Worm (Caenorhabditis elegans) whole organism, midembryonic: ENCODE measurements around the gene nhr-143.

Experiments used
- T22C8.4 ChIP-seq: fragments of 200-800 bp; sonication (Bioruptor generic); IDR thresholded peaks from 2 replicates; pipeline ENCODE4 v1.3.6; 2022; ENCODE audit warnings: missing genetic modification characterization, missing compliant biosample characterization
- cog-1 ChIP-seq: sonication (generic microtip); optimal IDR thresholded peaks from 2 replicates; lab custom pipeline; 2016; ENCODE audit warnings: missing genetic modification characterization, missing compliant biosample characterization
- flt-1 ChIP-seq: fragments of 200-800 bp; sonication (Bioruptor generic); IDR thresholded peaks from 2 replicates; pipeline ENCODE4 v1.3.6; 2022; ENCODE audit warnings: missing genetic modification characterization, missing compliant biosample characterization
- klf-2 ChIP-seq: fragments of 200-800 bp; sonication (Bioruptor generic); conservative IDR thresholded peaks from 2 replicates; pipeline ENCODE4 v1.3.6; 2022; ENCODE audit warnings: missing genetic modification reagents, missing genetic modification characterization, missing compliant biosample characterization
- med-1 ChIP-seq: sonication (generic microtip); optimal IDR thresholded peaks from 2 replicates; lab custom pipeline; 2017; ENCODE audit warnings: missing genetic modification characterization, mild to moderate bottlenecking, missing compliant biosample characterization, antibody characterized with exemption, missing genetic modification reagents; ENCODE audit not compliant: insufficient read depth
- ref-1 ChIP-seq: fragments of 200-800 bp; sonication (Bioruptor generic); conservative IDR thresholded peaks from 2 replicates; pipeline ENCODE4 v1.3.6; 2022; ENCODE audit warnings: missing genetic modification reagents, missing genetic modification characterization, missing compliant biosample characterization
- tab-1 ChIP-seq: fragments of 200-800 bp; sonication (Bioruptor generic); IDR thresholded peaks from 2 replicates; pipeline ENCODE4 v1.3.6; 2022; ENCODE audit warnings: missing genetic modification characterization, missing compliant biosample characterization
- ztf-23 ChIP-seq: fragments of 200-800 bp; sonication (Bioruptor generic); IDR thresholded peaks from 2 replicates; pipeline ENCODE4 v1.3.6; 2022; ENCODE audit warnings: missing genetic modification reagents, missing genetic modification characterization, missing compliant biosample characterization
- ztf-29 ChIP-seq: fragments of 200-800 bp; sonication (Bioruptor generic); IDR thresholded peaks from 2 replicates; pipeline ENCODE4 v1.3.6; 2022; ENCODE audit warnings: missing genetic modification reagents, missing genetic modification characterization, missing compliant biosample characterization

nhr-143 gene

DNA sequence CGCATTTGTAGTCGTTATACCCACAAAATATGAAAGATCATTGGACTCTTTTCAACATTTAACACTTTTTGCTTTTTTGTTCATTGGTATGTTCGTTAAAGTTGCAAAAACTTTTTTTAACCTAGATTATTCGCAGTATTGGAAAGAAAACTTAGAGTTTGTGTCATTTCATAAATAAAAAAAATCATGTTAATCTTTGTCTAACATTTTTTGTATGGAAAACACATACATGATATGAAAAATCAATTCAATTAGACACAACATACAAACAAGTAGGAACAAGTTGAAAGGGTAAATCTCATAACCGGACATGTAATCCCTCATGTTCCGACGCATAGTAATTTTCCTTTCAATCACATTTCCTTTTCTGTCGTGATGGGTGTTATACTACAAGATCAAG is 26.4 kb upstream of the nhr-143 start, which contains the start of gene F59E11.2:
TSS of gene F59E11.2 (plus strand) at position 301 of the 400 bp plus-strand sequence.
- TF ChIP-seq ztf-23 (GFP tag; lab: Robert Waterston, UW) (no peak), flt-1 (GFP tag; lab: Robert Waterston, UW) (no peak), med-1 (GFP tag; lab: Kevin White, UChicago) (no peak), cog-1 (tag; lab: Kevin White, UChicago) (no peak), ref-1 (GFP tag; lab: Robert Waterston, UW) (no peak), ztf-29 (GFP tag; lab: Robert Waterston, UW) (no peak), T22C8.4 (GFP tag; lab: Robert Waterston, UW) (no peak), tab-1 (GFP tag; lab: Robert Waterston, UW) (no peak), klf-2 (no peak)

- TF ChIP-seq ztf-29 (GFP tag; lab: Robert Waterston, UW) (no peak), klf-2 (no peak), T22C8.4 (GFP tag; lab: Robert Waterston, UW) (no peak), flt-1 (GFP tag; lab: Robert Waterston, UW) (no peak), cog-1 (tag; lab: Kevin White, UChicago) (no peak), med-1 (GFP tag; lab: Kevin White, UChicago) (no peak), tab-1 (GFP tag; lab: Robert Waterston, UW) (no peak), ztf-23 (GFP tag; lab: Robert Waterston, UW) (no peak), ref-1 (GFP tag; lab: Robert Waterston, UW) (no peak)
These were observed 20.1 kb upstream of the nhr-143 start, which contains the start of gene F59E11.5 for ce11 chrV:8994801-8995200. TSS of gene F59E11.5 (plus strand) at chrV:8995101.

DNA sequence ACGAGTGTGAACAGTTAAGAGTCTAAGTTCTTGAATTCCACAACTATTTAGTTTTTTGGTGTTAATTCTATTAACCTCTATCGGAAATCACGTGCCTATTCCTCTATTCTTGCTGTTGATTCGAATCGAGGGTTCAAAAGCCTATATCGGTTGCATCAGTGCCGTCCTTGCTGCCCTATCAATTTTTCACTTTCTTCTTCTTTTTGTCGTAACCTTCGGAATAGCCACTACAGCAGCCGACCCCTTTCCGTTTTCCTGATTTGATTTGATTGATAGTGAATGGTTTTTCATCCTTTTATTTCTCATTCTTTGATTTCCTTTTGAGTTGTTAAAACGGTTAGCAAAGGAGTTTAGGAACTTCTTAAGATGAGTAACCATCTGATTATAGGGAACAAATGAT is 19.5 kb upstream of the nhr-143 start:
- TF ChIP-seq T22C8.4 (GFP tag; lab: Robert Waterston, UW): no peak
- TF ChIP-seq klf-2: no peak
- no peak for TF ChIP-seq tab-1 (GFP tag; lab: Robert Waterston, UW)
- TF ChIP-seq cog-1 (tag; lab: Kevin White, UChicago): no peak

ce11 chrV:8991679-8992078 is 16.9 kb upstream of the nhr-143 start, which contains the start of gene F59E11.6:
TSS of gene F59E11.6 (plus strand) at chrV:8991789.
- TF ChIP-seq med-1 (GFP tag; lab: Kevin White, UChicago) (no peak), tab-1 (GFP tag; lab: Robert Waterston, UW) (no peak), T22C8.4 (GFP tag; lab: Robert Waterston, UW) (no peak), flt-1 (GFP tag; lab: Robert Waterston, UW) (no peak), klf-2 (no peak), ztf-29 (GFP tag; lab: Robert Waterston, UW) (no peak), cog-1 (tag; lab: Kevin White, UChicago) (no peak), ztf-23 (GFP tag; lab: Robert Waterston, UW) (no peak), ref-1 (GFP tag; lab: Robert Waterston, UW) (no peak)

DNA sequence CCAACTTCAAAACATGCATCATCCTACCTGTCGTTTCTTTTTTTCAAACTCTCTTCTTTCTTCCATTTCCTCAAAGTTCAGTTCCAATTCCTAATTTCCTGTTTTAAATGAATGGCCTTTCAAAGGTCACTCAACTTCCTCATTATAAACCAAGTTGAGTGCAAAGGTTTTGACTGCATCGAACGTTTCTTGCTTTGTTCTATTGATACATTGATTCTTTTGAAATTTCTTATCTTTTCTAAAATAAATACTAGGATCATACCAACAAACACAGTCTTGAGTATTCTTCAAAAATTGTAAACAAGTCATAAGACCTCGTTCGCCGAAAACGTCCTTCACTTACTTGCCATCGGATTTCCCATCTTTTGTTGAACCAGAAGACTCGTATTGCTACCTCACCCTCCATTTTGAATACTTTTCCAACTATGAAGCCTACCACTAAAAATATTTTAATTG is 15.5 kb upstream of the nhr-143 start, which contains the start of gene F59E11.7:
TSS of gene F59E11.7 (plus strand) at position 51 of the 456 bp plus-strand sequence.
- TF ChIP-seq med-1 (GFP tag; lab: Kevin White, UChicago) (no peak), ref-1 (GFP tag; lab: Robert Waterston, UW) (no peak), tab-1 (GFP tag; lab: Robert Waterston, UW) (no peak), T22C8.4 (GFP tag; lab: Robert Waterston, UW) (no peak), klf-2 (no peak), ztf-29 (GFP tag; lab: Robert Waterston, UW) (no peak), flt-1 (GFP tag; lab: Robert Waterston, UW) (no peak), cog-1 (tag; lab: Kevin White, UChicago) (no peak), ztf-23 (GFP tag; lab: Robert Waterston, UW) (no peak)

DNA sequence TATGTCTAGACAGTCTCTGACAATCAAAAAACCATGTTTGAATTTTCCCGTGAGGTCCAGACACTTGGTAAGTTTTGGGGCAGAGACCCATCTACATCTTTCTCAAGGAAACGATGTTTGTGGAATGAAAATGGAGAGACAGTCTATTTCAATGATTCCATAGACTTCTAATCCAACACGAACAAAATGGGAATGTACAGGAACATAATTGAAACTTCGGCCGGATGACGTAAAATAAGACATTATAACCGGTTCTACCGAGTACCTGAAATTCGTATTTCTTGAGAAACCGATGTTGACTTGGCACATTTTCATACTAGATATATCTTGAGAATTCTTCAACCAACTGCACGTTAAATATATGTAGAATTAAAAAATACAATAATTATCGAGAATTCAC is 13.4 kb upstream of the nhr-143 start, which contains the start of gene str-87:
TSS of gene str-87 (minus strand) at position 101 of the 400 bp plus-strand sequence.
- TF ChIP-seq flt-1 (GFP tag; lab: Robert Waterston, UW): no peak
- no peak for TF ChIP-seq T22C8.4 (GFP tag; lab: Robert Waterston, UW)
- no peak for TF ChIP-seq tab-1 (GFP tag; lab: Robert Waterston, UW)
- no peak for TF ChIP-seq cog-1 (tag; lab: Kevin White, UChicago)
- TF ChIP-seq klf-2: no peak
- no peak for TF ChIP-seq ztf-23 (GFP tag; lab: Robert Waterston, UW)
- TF ChIP-seq ztf-29 (GFP tag; lab: Robert Waterston, UW): no peak
- TF ChIP-seq ref-1 (GFP tag; lab: Robert Waterston, UW): no peak
- TF ChIP-seq med-1 (GFP tag; lab: Kevin White, UChicago): no peak

DNA sequence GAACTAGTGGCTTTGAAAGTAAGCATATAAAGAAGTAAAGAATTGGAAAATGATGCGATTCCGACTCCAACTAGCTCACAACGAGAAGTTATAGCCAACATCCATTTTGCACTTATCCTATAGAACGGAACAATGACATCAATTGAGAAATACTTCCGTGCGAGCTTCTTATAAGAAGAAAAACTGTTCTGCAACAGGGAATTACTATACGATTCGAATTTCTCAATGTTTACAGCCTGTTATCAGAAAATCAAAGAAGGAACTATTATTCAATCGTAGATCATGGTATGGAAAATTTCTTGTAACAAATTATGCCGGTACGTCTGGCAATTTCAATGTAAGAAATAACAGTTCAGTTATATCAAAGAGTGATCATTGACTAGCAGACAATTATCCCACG is 11.0 kb upstream of the nhr-143 start, which contains the start of gene str-85:
TSS of gene str-85 (minus strand) at position 101 of the 400 bp plus-strand sequence.
- no peak for TF ChIP-seq cog-1 (tag; lab: Kevin White, UChicago)
- TF ChIP-seq tab-1 (GFP tag; lab: Robert Waterston, UW): no peak
- no peak for TF ChIP-seq ztf-29 (GFP tag; lab: Robert Waterston, UW)
- TF ChIP-seq med-1 (GFP tag; lab: Kevin White, UChicago): no peak
- no peak for TF ChIP-seq ztf-23 (GFP tag; lab: Robert Waterston, UW)
- no peak for TF ChIP-seq flt-1 (GFP tag; lab: Robert Waterston, UW)
- TF ChIP-seq klf-2: no peak
- no peak for TF ChIP-seq T22C8.4 (GFP tag; lab: Robert Waterston, UW)
- no peak for TF ChIP-seq ref-1 (GFP tag; lab: Robert Waterston, UW)

ce11 chrV:8984783-8985182 is 10.0 kb upstream of the nhr-143 start:
- no peak for TF ChIP-seq tab-1 (GFP tag; lab: Robert Waterston, UW)
- no peak for TF ChIP-seq flt-1 (GFP tag; lab: Robert Waterston, UW)
- no peak for TF ChIP-seq ztf-29 (GFP tag; lab: Robert Waterston, UW)
- no peak for TF ChIP-seq klf-2
- no peak for TF ChIP-seq ztf-23 (GFP tag; lab: Robert Waterston, UW)
- TF ChIP-seq med-1 (GFP tag; lab: Kevin White, UChicago): no peak
- no peak for TF ChIP-seq ref-1 (GFP tag; lab: Robert Waterston, UW)
- TF ChIP-seq cog-1 (tag; lab: Kevin White, UChicago): no peak
- TF ChIP-seq T22C8.4 (GFP tag; lab: Robert Waterston, UW): no peak

ce11 chrV:8983604-8984003 is 8.9 kb upstream of the nhr-143 start, which contains the start of gene str-86:
TSS of gene str-86 (minus strand) at chrV:8983704.
- TF ChIP-seq tab-1 (GFP tag; lab: Robert Waterston, UW): no peak
- TF ChIP-seq cog-1 (tag; lab: Kevin White, UChicago): no peak
- TF ChIP-seq med-1 (GFP tag; lab: Kevin White, UChicago): no peak
- no peak for TF ChIP-seq klf-2
- TF ChIP-seq ztf-23 (GFP tag; lab: Robert Waterston, UW): no peak
- no peak for TF ChIP-seq ref-1 (GFP tag; lab: Robert Waterston, UW)
- no peak for TF ChIP-seq ztf-29 (GFP tag; lab: Robert Waterston, UW)
- no peak for TF ChIP-seq flt-1 (GFP tag; lab: Robert Waterston, UW)
- TF ChIP-seq T22C8.4 (GFP tag; lab: Robert Waterston, UW): no peak
